Worm (Caenorhabditis elegans): Measurements from ENCODE around the gene mup-2.

DNA sequence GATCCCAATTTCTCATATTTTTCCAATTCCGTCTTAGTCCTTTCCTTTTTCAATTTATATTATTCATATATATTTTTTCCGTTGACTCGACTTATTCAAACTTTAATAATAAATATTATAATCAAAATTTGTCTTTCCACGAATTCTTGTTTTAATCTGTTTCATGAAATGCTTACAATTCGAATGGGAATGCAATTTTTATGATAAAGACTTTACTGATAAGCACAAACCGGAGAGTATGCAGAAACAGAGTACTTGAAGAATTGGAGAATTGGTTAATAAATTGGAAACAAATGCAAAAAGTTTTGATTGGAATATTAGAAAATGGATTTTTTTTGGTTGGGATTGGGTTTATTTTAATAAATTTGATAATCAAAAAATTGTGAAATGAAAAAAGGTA lies 1.7 kb downstream of the mup-2 start:
- TF ChIP-seq cog-1 (tag; optimal IDR thresholded peaks at IDR 0.05) (no peak), tab-1 (GFP tag; IDR thresholded peaks at IDR 0.05) (no peak)

All from whole organism, midembryonic.